Fruit fly (Drosophila melanogaster) whole organism, prepupa: ENCODE measurements around the gene Ntf-2.

Experiments used
- Blimp-1 ChIP-seq: fragments of 200-800 bp; sonication (Bioruptor generic); optimal IDR thresholded peaks from 3 replicates; lab custom pipeline; 2017; ENCODE audit warnings: missing biosample characterization, missing genetic modification characterization, mild to moderate bottlenecking, moderate library complexity, missing genetic modification reagents
- CG10631 ChIP-seq: fragments of 200-800 bp; sonication (Bioruptor generic); optimal IDR thresholded peaks from 2 replicates; lab custom pipeline; 2016; ENCODE audit warnings: missing biosample characterization, missing genetic modification characterization
- CG11294 ChIP-seq: fragments of 200-800 bp; sonication (Bioruptor generic); IDR thresholded peaks from 2 replicates; pipeline ENCODE4 v1.3.6; 2022; ENCODE audit warnings: missing biosample characterization, missing genetic modification characterization
- CG11762 ChIP-seq: fragments of 200-800 bp; sonication (Bioruptor generic); optimal IDR thresholded peaks from 3 replicates; lab custom pipeline; 2016; ENCODE audit warnings: missing biosample characterization, missing genetic modification characterization; ENCODE audit not compliant: insufficient read depth
- CG11902 ChIP-seq: fragments of 200-800 bp; sonication (Bioruptor generic); optimal IDR thresholded peaks from 3 replicates; lab custom pipeline; 2016; ENCODE audit warnings: missing biosample characterization, missing genetic modification characterization
- CG15336 ChIP-seq: fragments of 200-800 bp; sonication (Bioruptor generic); IDR thresholded peaks from 2 replicates; pipeline ENCODE4 v1.3.6; 2022; ENCODE audit warnings: missing biosample characterization, missing genetic modification characterization
- CG1621 ChIP-seq: fragments of 200-800 bp; sonication (Bioruptor generic); optimal IDR thresholded peaks from 3 replicates; lab custom pipeline; 2018; ENCODE audit warnings: missing biosample characterization, mild to moderate bottlenecking, missing genetic modification characterization
- CG16779 ChIP-seq: fragments of 200-800 bp; sonication (Bioruptor generic); optimal IDR thresholded peaks from 3 replicates; lab custom pipeline; 2017; ENCODE audit warnings: missing biosample characterization, mild to moderate bottlenecking, missing genetic modification characterization
- CG31627 ChIP-seq: fragments of 200-800 bp; sonication (Bioruptor generic); optimal IDR thresholded peaks from 3 replicates; lab custom pipeline; 2016; ENCODE audit warnings: missing biosample characterization, missing genetic modification characterization
- CG32006 ChIP-seq: fragments of 200-800 bp; sonication (Bioruptor generic); optimal IDR thresholded peaks from 3 replicates; lab custom pipeline; 2017; ENCODE audit warnings: missing biosample characterization, mild to moderate bottlenecking, missing genetic modification characterization
- CG34406 ChIP-seq: fragments of 200-800 bp; sonication (Bioruptor generic); optimal IDR thresholded peaks from 3 replicates; lab custom pipeline; 2016; ENCODE audit warnings: missing biosample characterization, missing genetic modification characterization
- CG3919 ChIP-seq: fragments of 200-800 bp; sonication (Bioruptor generic); optimal IDR thresholded peaks from 3 replicates; lab custom pipeline; 2016; ENCODE audit warnings: missing biosample characterization, missing genetic modification characterization
- CG4318 ChIP-seq: fragments of 200-800 bp; sonication (Bioruptor generic); optimal IDR thresholded peaks from 3 replicates; lab custom pipeline; 2017; ENCODE audit warnings: missing biosample characterization, mild to moderate bottlenecking, missing genetic modification characterization
- CG6163 ChIP-seq: fragments of 200-800 bp; sonication (Bioruptor generic); IDR thresholded peaks from 3 replicates; pipeline ENCODE4 v1.3.6; 2022; ENCODE audit warnings: missing biosample characterization, missing genetic modification characterization
- CG6276 ChIP-seq: fragments of 200-800 bp; sonication (Bioruptor generic); optimal IDR thresholded peaks from 2 replicates; lab custom pipeline; 2017; ENCODE audit warnings: missing biosample characterization, mild to moderate bottlenecking, missing genetic modification characterization
- CG6792 ChIP-seq: fragments of 200-800 bp; sonication (Bioruptor generic); optimal IDR thresholded peaks from 3 replicates; lab custom pipeline; 2016; ENCODE audit warnings: missing biosample characterization, missing genetic modification characterization
- CG6808 ChIP-seq: fragments of 200-800 bp; sonication (Bioruptor generic); optimal IDR thresholded peaks from 3 replicates; lab custom pipeline; 2017; ENCODE audit warnings: missing biosample characterization, missing genetic modification characterization, mild to moderate bottlenecking, moderate library complexity, missing genetic modification reagents
- CG6854 ChIP-seq: fragments of 200-800 bp; sonication (Bioruptor generic); optimal IDR thresholded peaks from 2 replicates; lab custom pipeline; 2017; ENCODE audit warnings: missing biosample characterization, mild to moderate bottlenecking, missing genetic modification characterization
- CG8119 ChIP-seq: fragments of 200-800 bp; sonication (Bioruptor generic); IDR thresholded peaks from 3 replicates; pipeline ENCODE4 v1.3.6; 2022; ENCODE audit warnings: missing biosample characterization, missing genetic modification characterization
- CG8632 ChIP-seq: fragments of 200-800 bp; sonication (Bioruptor generic); optimal IDR thresholded peaks from 3 replicates; lab custom pipeline; 2016; ENCODE audit warnings: missing biosample characterization, missing genetic modification characterization
- CG9139 ChIP-seq: fragments of 200-800 bp; sonication (Bioruptor generic); optimal IDR thresholded peaks from 3 replicates; lab custom pipeline; 2017; ENCODE audit warnings: missing biosample characterization, mild to moderate bottlenecking, missing genetic modification characterization
- Eip78C ChIP-seq: fragments of 200-800 bp; sonication (Bioruptor generic); peaks from one replicate; lab custom pipeline; 2016; ENCODE audit warnings: missing biosample characterization, missing genetic modification characterization
- Eip93F ChIP-seq: fragments of 200-800 bp; sonication (Bioruptor generic); optimal IDR thresholded peaks from 2 replicates; lab custom pipeline; 2016; ENCODE audit warnings: missing biosample characterization, mild to moderate bottlenecking, missing genetic modification characterization
- Ets96B ChIP-seq: fragments of 200-800 bp; optimal IDR thresholded peaks from 2 replicates; lab custom pipeline; 2019; ENCODE audit warnings: missing biosample characterization, mild to moderate bottlenecking, missing genetic modification characterization, moderate library complexity
- Hr38 ChIP-seq: sonication (Bioruptor generic); optimal IDR thresholded peaks from 2 replicates; lab custom pipeline; 2016; ENCODE audit warnings: missing biosample characterization, missing genetic modification characterization
- Hr39 ChIP-seq: fragments of 200-800 bp; sonication (Bioruptor generic); optimal IDR thresholded peaks from 2 replicates; lab custom pipeline; 2016; ENCODE audit warnings: missing biosample characterization, missing genetic modification characterization
- Hr4 ChIP-seq: fragments of 200-800 bp; sonication (Bioruptor generic); optimal IDR thresholded peaks from 3 replicates; lab custom pipeline; 2016; ENCODE audit warnings: missing biosample characterization, missing genetic modification characterization
- Lpt ChIP-seq: fragments of 200-800 bp; sonication (Bioruptor generic); optimal IDR thresholded peaks from 3 replicates; lab custom pipeline; 2016; ENCODE audit warnings: missing biosample characterization, missing genetic modification characterization
- Met ChIP-seq: fragments of 200-800 bp; sonication (Bioruptor generic); optimal IDR thresholded peaks from 3 replicates; lab custom pipeline; 2016; ENCODE audit warnings: missing biosample characterization, missing genetic modification characterization
- OdsH ChIP-seq: fragments of 200-800 bp; sonication (Bioruptor generic); optimal IDR thresholded peaks from 3 replicates; lab custom pipeline; 2016; ENCODE audit warnings: missing biosample characterization, missing genetic modification characterization
- Sox102F ChIP-seq: fragments of 200-800 bp; sonication (Bioruptor generic); optimal IDR thresholded peaks from 2 replicates; lab custom pipeline; 2016; ENCODE audit warnings: missing biosample characterization, mild to moderate bottlenecking, missing genetic modification characterization
- Sox14 ChIP-seq: fragments of 200-800 bp; sonication (Bioruptor generic); optimal IDR thresholded peaks from 3 replicates; lab custom pipeline; 2016; ENCODE audit warnings: missing biosample characterization, missing genetic modification characterization
- Sox15 ChIP-seq: fragments of 200-800 bp; sonication (Bioruptor generic); optimal IDR thresholded peaks from 3 replicates; lab custom pipeline; 2016; ENCODE audit warnings: missing biosample characterization, missing genetic modification characterization
- achi ChIP-seq: fragments of 200-800 bp; sonication (Bioruptor generic); optimal IDR thresholded peaks from 3 replicates; lab custom pipeline; 2016; ENCODE audit warnings: missing biosample characterization, missing genetic modification characterization
- acj6 ChIP-seq: fragments of 200-800 bp; sonication (Bioruptor generic); optimal IDR thresholded peaks from 3 replicates; lab custom pipeline; 2016; ENCODE audit warnings: missing biosample characterization, missing genetic modification characterization
- dac ChIP-seq: fragments of 200-800 bp; sonication (Bioruptor generic); optimal IDR thresholded peaks from 2 replicates; lab custom pipeline; 2017; ENCODE audit warnings: missing biosample characterization, mild to moderate bottlenecking, missing genetic modification characterization
- dsx ChIP-seq: fragments of 200-800 bp; optimal IDR thresholded peaks from 3 replicates; lab custom pipeline; 2019; ENCODE audit warnings: missing biosample characterization, mild to moderate bottlenecking, missing genetic modification characterization, moderate library complexity; ENCODE audit not compliant: poor library complexity, severe bottlenecking
- eg ChIP-seq: fragments of 200-800 bp; sonication (Bioruptor generic); IDR thresholded peaks from 3 replicates; pipeline ENCODE4 v1.3.6; 2022; ENCODE audit warnings: missing biosample characterization, missing genetic modification characterization
- esn ChIP-seq: fragments of 200-800 bp; sonication (Bioruptor generic); optimal IDR thresholded peaks from 2 replicates; lab custom pipeline; 2016; ENCODE audit warnings: missing biosample characterization, mild to moderate bottlenecking, missing genetic modification characterization, moderate library complexity
- fd59A ChIP-seq: fragments of 200-800 bp; sonication (Bioruptor generic); optimal IDR thresholded peaks from 2 replicates; lab custom pipeline; 2017; ENCODE audit warnings: missing biosample characterization, mild to moderate bottlenecking, missing genetic modification characterization, missing genetic modification reagents
- fd85E ChIP-seq: fragments of 200-800 bp; sonication (Bioruptor generic); optimal IDR thresholded peaks from 3 replicates; lab custom pipeline; 2016; ENCODE audit warnings: missing biosample characterization, missing genetic modification characterization
- fkh ChIP-seq: fragments of 200-800 bp; sonication (Bioruptor generic); optimal IDR thresholded peaks from 3 replicates; lab custom pipeline; 2017; ENCODE audit warnings: missing biosample characterization, mild to moderate bottlenecking, missing genetic modification characterization, moderate library complexity
- lz ChIP-seq: fragments of 200-800 bp; sonication (Bioruptor generic); optimal IDR thresholded peaks from 3 replicates; lab custom pipeline; 2016; ENCODE audit warnings: missing biosample characterization, missing genetic modification characterization
- net ChIP-seq: fragments of 200-800 bp; sonication (Bioruptor generic); optimal IDR thresholded peaks from 3 replicates; lab custom pipeline; 2016; ENCODE audit warnings: missing biosample characterization, missing genetic modification characterization
- spab ChIP-seq: fragments of 200-800 bp; sonication (Bioruptor generic); optimal IDR thresholded peaks from 2 replicates; lab custom pipeline; 2017; ENCODE audit warnings: missing biosample characterization, mild to moderate bottlenecking, missing genetic modification characterization, missing genetic modification reagents
- ss ChIP-seq, 2 experiments: fragments of 200-800 bp; sonication (Bioruptor generic); optimal IDR thresholded peaks; 2 replicates in 1 of 2; 3 replicates in 1 of 2; lab custom pipeline; 2017 to 2018; ENCODE audit warnings: mild to moderate bottlenecking in 2 of 2, missing biosample characterization in 2 of 2, missing genetic modification characterization in 2 of 2, moderate library complexity in 1 of 2
- svp ChIP-seq: fragments of 200-800 bp; sonication (Bioruptor generic); peaks from one replicate; lab custom pipeline; 2016; ENCODE audit warnings: missing biosample characterization, missing genetic modification characterization
- topi ChIP-seq: fragments of 200-800 bp; sonication (Bioruptor generic); optimal IDR thresholded peaks from 3 replicates; lab custom pipeline; 2016; ENCODE audit warnings: missing biosample characterization, missing genetic modification characterization
- vri ChIP-seq: fragments of 200-800 bp; sonication (Bioruptor generic); optimal IDR thresholded peaks from 3 replicates; lab custom pipeline; 2016; ENCODE audit warnings: missing biosample characterization, mild to moderate bottlenecking, missing genetic modification characterization

Ntf-2 gene

DNA sequence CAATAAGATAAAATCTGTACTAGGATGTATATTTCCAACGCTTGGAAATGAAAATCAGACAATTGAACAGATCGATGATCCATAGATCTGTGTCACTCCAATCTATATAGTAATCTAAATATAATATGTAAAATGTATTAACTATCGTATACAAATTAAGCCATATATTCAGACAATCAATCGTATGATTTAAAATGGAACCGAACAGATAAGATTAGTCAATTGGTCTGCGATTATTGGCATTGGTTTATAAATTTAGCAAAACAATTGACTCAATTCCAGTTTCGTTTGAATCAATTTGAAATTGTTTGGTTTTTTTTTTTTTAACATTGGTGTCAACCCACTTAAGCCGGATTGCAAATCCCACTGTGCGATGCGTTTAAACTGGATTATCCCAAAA lies 32.6 kb downstream of the Ntf-2 start (continued):
- TF ChIP-seq CG6276 (peak; percentile 52), OdsH (GFP tag; lab: Kevin White, UChicago) (peak; percentile 43), spab (GFP tag; lab: Kevin White, UChicago) (peak; percentile 47)

DNA sequence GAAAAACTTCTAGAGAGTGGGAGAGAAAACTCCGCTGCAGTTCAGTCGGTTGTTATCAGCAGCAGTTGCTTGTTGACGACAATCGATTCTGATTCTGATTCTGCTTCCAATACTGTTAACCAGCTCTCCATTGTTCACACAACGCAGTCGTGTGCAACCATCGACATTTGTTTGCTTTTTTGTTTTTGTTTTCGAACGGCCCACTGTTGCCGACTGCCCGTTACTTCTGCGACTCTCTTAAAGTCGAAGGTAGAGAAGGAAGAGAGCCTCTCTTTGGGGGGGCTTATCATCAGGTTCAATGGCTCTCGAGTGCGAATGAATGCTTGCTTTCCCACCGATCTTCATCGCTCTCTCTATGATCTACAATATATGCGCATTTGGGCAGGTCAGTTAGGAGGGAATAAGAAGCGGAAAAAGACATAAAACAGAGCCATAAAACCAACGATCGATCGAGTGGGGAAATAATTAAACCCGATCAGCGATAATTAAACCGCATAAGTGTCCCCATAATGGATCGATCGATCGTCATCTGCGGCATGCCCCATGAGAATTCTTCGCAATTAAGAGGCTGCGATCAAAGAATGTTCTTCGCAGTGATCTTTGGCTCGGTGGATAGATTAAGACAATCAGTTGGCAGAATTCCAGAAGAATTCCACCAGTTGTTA lies 36.6 kb downstream of the Ntf-2 start:
- TF ChIP-seq svp: peak; percentile 77
- no peak for TF ChIP-seq OdsH (GFP tag; lab: Kevin White, UChicago)
- TF ChIP-seq acj6: no peak
- peak; percentile 2 for TF ChIP-seq Ets96B (tag; lab: Kevin White, UChicago)
- peak; percentile 48 for TF ChIP-seq CG6854
- TF ChIP-seq eg (GFP tag; lab: Robert Waterston, UW): no peak
- TF ChIP-seq CG32006 (GFP tag; lab: Kevin White, UChicago): no peak
- no peak for TF ChIP-seq CG11762 (GFP tag; lab: Kevin White, UChicago)
- peak; percentile 34 to 65 for TF ChIP-seq ss (GFP tag; optimal IDR thresholded peaks at IDR 0.05; lab: Kevin White, UChicago)
- TF ChIP-seq Hr39 (GFP tag; lab: Kevin White, UChicago): no peak
- TF ChIP-seq fkh (GFP tag; lab: Kevin White, UChicago): peak; percentile 33
- no peak for TF ChIP-seq CG16779
- peak; percentile 51 for TF ChIP-seq Eip78C
- TF ChIP-seq Lpt: no peak
- peak; percentile 19 for TF ChIP-seq net
- TF ChIP-seq CG15336 (GFP tag; lab: Robert Waterston, UW): peak; percentile 39
- TF ChIP-seq lz: no peak
- no peak for TF ChIP-seq Met (GFP tag; lab: Kevin White, UChicago)
- no peak for TF ChIP-seq Sox102F
- peak; percentile 32 for TF ChIP-seq vri (GFP tag; lab: Kevin White, UChicago)
- no peak for TF ChIP-seq fd59A
- no peak for TF ChIP-seq spab (GFP tag; lab: Kevin White, UChicago)
- peak; percentile 10 for TF ChIP-seq CG1621 (tag; lab: Kevin White, UChicago)
- TF ChIP-seq Sox15 (GFP tag; lab: Kevin White, UChicago): no peak
- TF ChIP-seq Eip93F: peak; percentile 60
- no peak for TF ChIP-seq dac
- no peak for TF ChIP-seq Hr4 (GFP tag; lab: Kevin White, UChicago)
- no peak for TF ChIP-seq CG8632 (GFP tag; lab: Kevin White, UChicago)
- no peak for TF ChIP-seq CG6792 (GFP tag; lab: Kevin White, UChicago)
- TF ChIP-seq CG11294 (GFP tag; lab: Robert Waterston, UW): no peak
- no peak for TF ChIP-seq CG31627 (GFP tag; lab: Kevin White, UChicago)
- peak; percentile 25 for TF ChIP-seq CG6808 (GFP tag; lab: Kevin White, UChicago)
- TF ChIP-seq CG3919 (GFP tag; lab: Kevin White, UChicago): no peak
- TF ChIP-seq Sox14 (GFP tag; lab: Kevin White, UChicago): peak; percentile 35
- TF ChIP-seq Blimp-1 (GFP tag; lab: Kevin White, UChicago): no peak
- no peak for TF ChIP-seq Hr38
- no peak for TF ChIP-seq topi (GFP tag; lab: Kevin White, UChicago)
- TF ChIP-seq fd85E (GFP tag; lab: Kevin White, UChicago): no peak
- TF ChIP-seq CG9139 (GFP tag; lab: Kevin White, UChicago): peak; percentile 64
- TF ChIP-seq CG11902 (GFP tag; lab: Kevin White, UChicago): no peak
- TF ChIP-seq CG34406 (GFP tag; lab: Kevin White, UChicago): no peak
- TF ChIP-seq CG8119 (GFP tag; lab: Robert Waterston, UW): 0 out of 3 replicates have a peak, but pooled peaks have one; percentile 19
- TF ChIP-seq dsx (GFP tag; lab: Kevin White, UChicago): peak; percentile 37
- TF ChIP-seq achi: no peak
- no peak for TF ChIP-seq CG4318 (GFP tag; lab: Kevin White, UChicago)
- 0 out of 3 replicates have a peak, but pooled peaks have one; percentile 39 for TF ChIP-seq CG6163
- peak; percentile 24 for TF ChIP-seq CG6276
- TF ChIP-seq CG10631 (GFP tag; lab: Kevin White, UChicago): no peak
- no peak for TF ChIP-seq esn (GFP tag; lab: Kevin White, UChicago)
